Fruit fly (Drosophila melanogaster) Kc167 (cell line): ENCODE measurements around the gene Pgant6.

Experiments
- Myc ChIP-seq: fragments of >200 bp; optimal IDR thresholded peaks from 2 replicates; lab custom pipeline; 2017; ENCODE audit warnings: missing external identifiers
- Sin3A ChIP-seq: fragments of >200 bp; optimal IDR thresholded peaks from 2 replicates; lab custom pipeline; 2018; ENCODE audit warnings: missing external identifiers
- h ChIP-seq: fragments of >200 bp; optimal IDR thresholded peaks from 3 replicates; lab custom pipeline; 2018; ENCODE audit warnings: missing external identifiers
- insv ChIP-seq: fragments of >200 bp; optimal IDR thresholded peaks from 3 replicates; lab custom pipeline; 2018; ENCODE audit warnings: missing external identifiers
- psq ChIP-seq: fragments of >200 bp; optimal IDR thresholded peaks from 2 replicates; lab custom pipeline; 2017; ENCODE audit warnings: missing external identifiers
- ttk ChIP-seq: sonication (Bioruptor generic); optimal IDR thresholded peaks from 2 replicates; lab custom pipeline; 2017; ENCODE audit warnings: missing external identifiers

- TF ChIP-seq psq (no peak), h (lab: Kevin White, UChicago) (no peak), ttk (lab: Kevin White, UChicago) (no peak), Sin3A (no peak), insv (lab: Kevin White, UChicago) (no peak), Myc (no peak)
Measured at dm6 chr3L:2763762-2764161, 18.3 kb upstream of the Pgant6 start.
